Fruit fly (Drosophila melanogaster) whole organism, prepupa: ENCODE results near the gene C1GalTA.

ENCODE experiments used
- Blimp-1 ChIP-seq: fragments of 200-800 bp; sonication (Bioruptor generic); optimal IDR thresholded peaks from 3 replicates; lab custom pipeline; 2017; ENCODE audit warnings: missing biosample characterization, missing genetic modification characterization, mild to moderate bottlenecking, moderate library complexity, missing genetic modification reagents
- CG10631 ChIP-seq: fragments of 200-800 bp; sonication (Bioruptor generic); optimal IDR thresholded peaks from 2 replicates; lab custom pipeline; 2016; ENCODE audit warnings: missing biosample characterization, missing genetic modification characterization
- CG10669 ChIP-seq: fragments of 200-800 bp; sonication (Bioruptor generic); optimal IDR thresholded peaks from 3 replicates; lab custom pipeline; 2018; ENCODE audit warnings: missing biosample characterization, mild to moderate bottlenecking, missing genetic modification characterization, moderate library complexity
- CG11294 ChIP-seq: fragments of 200-800 bp; sonication (Bioruptor generic); IDR thresholded peaks from 2 replicates; pipeline ENCODE4 v1.3.6; 2022; ENCODE audit warnings: missing biosample characterization, missing genetic modification characterization
- CG11762 ChIP-seq: fragments of 200-800 bp; sonication (Bioruptor generic); optimal IDR thresholded peaks from 3 replicates; lab custom pipeline; 2016; ENCODE audit warnings: missing biosample characterization, missing genetic modification characterization; ENCODE audit not compliant: insufficient read depth
- CG11902 ChIP-seq: fragments of 200-800 bp; sonication (Bioruptor generic); optimal IDR thresholded peaks from 3 replicates; lab custom pipeline; 2016; ENCODE audit warnings: missing biosample characterization, missing genetic modification characterization
- CG15336 ChIP-seq: fragments of 200-800 bp; sonication (Bioruptor generic); IDR thresholded peaks from 2 replicates; pipeline ENCODE4 v1.3.6; 2022; ENCODE audit warnings: missing biosample characterization, missing genetic modification characterization
- CG1621 ChIP-seq: fragments of 200-800 bp; sonication (Bioruptor generic); optimal IDR thresholded peaks from 3 replicates; lab custom pipeline; 2018; ENCODE audit warnings: missing biosample characterization, mild to moderate bottlenecking, missing genetic modification characterization
- CG16779 ChIP-seq: fragments of 200-800 bp; sonication (Bioruptor generic); optimal IDR thresholded peaks from 3 replicates; lab custom pipeline; 2017; ENCODE audit warnings: missing biosample characterization, mild to moderate bottlenecking, missing genetic modification characterization
- CG3032 ChIP-seq: fragments of 200-800 bp; optimal IDR thresholded peaks from 2 replicates; lab custom pipeline; 2019; ENCODE audit warnings: missing biosample characterization, mild to moderate bottlenecking, missing genetic modification characterization, moderate library complexity
- CG31627 ChIP-seq: fragments of 200-800 bp; sonication (Bioruptor generic); optimal IDR thresholded peaks from 3 replicates; lab custom pipeline; 2016; ENCODE audit warnings: missing biosample characterization, missing genetic modification characterization
- CG32006 ChIP-seq: fragments of 200-800 bp; sonication (Bioruptor generic); optimal IDR thresholded peaks from 3 replicates; lab custom pipeline; 2017; ENCODE audit warnings: missing biosample characterization, mild to moderate bottlenecking, missing genetic modification characterization
- CG3919 ChIP-seq: fragments of 200-800 bp; sonication (Bioruptor generic); optimal IDR thresholded peaks from 3 replicates; lab custom pipeline; 2016; ENCODE audit warnings: missing biosample characterization, missing genetic modification characterization
- CG4318 ChIP-seq: fragments of 200-800 bp; sonication (Bioruptor generic); optimal IDR thresholded peaks from 3 replicates; lab custom pipeline; 2017; ENCODE audit warnings: missing biosample characterization, mild to moderate bottlenecking, missing genetic modification characterization
- CG6163 ChIP-seq: fragments of 200-800 bp; sonication (Bioruptor generic); IDR thresholded peaks from 3 replicates; pipeline ENCODE4 v1.3.6; 2022; ENCODE audit warnings: missing biosample characterization, missing genetic modification characterization
- CG6276 ChIP-seq: fragments of 200-800 bp; sonication (Bioruptor generic); optimal IDR thresholded peaks from 2 replicates; lab custom pipeline; 2017; ENCODE audit warnings: missing biosample characterization, mild to moderate bottlenecking, missing genetic modification characterization
- CG6808 ChIP-seq: fragments of 200-800 bp; sonication (Bioruptor generic); optimal IDR thresholded peaks from 3 replicates; lab custom pipeline; 2017; ENCODE audit warnings: missing biosample characterization, missing genetic modification characterization, mild to moderate bottlenecking, moderate library complexity, missing genetic modification reagents
- CG6854 ChIP-seq: fragments of 200-800 bp; sonication (Bioruptor generic); optimal IDR thresholded peaks from 2 replicates; lab custom pipeline; 2017; ENCODE audit warnings: missing biosample characterization, mild to moderate bottlenecking, missing genetic modification characterization
- CG8119 ChIP-seq: fragments of 200-800 bp; sonication (Bioruptor generic); IDR thresholded peaks from 3 replicates; pipeline ENCODE4 v1.3.6; 2022; ENCODE audit warnings: missing biosample characterization, missing genetic modification characterization
- CG8632 ChIP-seq: fragments of 200-800 bp; sonication (Bioruptor generic); optimal IDR thresholded peaks from 3 replicates; lab custom pipeline; 2016; ENCODE audit warnings: missing biosample characterization, missing genetic modification characterization
- Eip93F ChIP-seq: fragments of 200-800 bp; sonication (Bioruptor generic); optimal IDR thresholded peaks from 2 replicates; lab custom pipeline; 2016; ENCODE audit warnings: missing biosample characterization, mild to moderate bottlenecking, missing genetic modification characterization
- Ets21C ChIP-seq: fragments of 200-800 bp; sonication (Bioruptor generic); optimal IDR thresholded peaks from 3 replicates; lab custom pipeline; 2016; ENCODE audit warnings: missing biosample characterization, missing genetic modification characterization
- Ets96B ChIP-seq: fragments of 200-800 bp; optimal IDR thresholded peaks from 2 replicates; lab custom pipeline; 2019; ENCODE audit warnings: missing biosample characterization, mild to moderate bottlenecking, missing genetic modification characterization, moderate library complexity
- Gug ChIP-seq: fragments of 200-800 bp; sonication (Bioruptor generic); IDR thresholded peaks from 2 replicates; pipeline ENCODE4 v1.3.6; 2022; ENCODE audit warnings: missing biosample characterization, missing genetic modification characterization
- Hr39 ChIP-seq: fragments of 200-800 bp; sonication (Bioruptor generic); optimal IDR thresholded peaks from 2 replicates; lab custom pipeline; 2016; ENCODE audit warnings: missing biosample characterization, missing genetic modification characterization
- Hr4 ChIP-seq: fragments of 200-800 bp; sonication (Bioruptor generic); optimal IDR thresholded peaks from 3 replicates; lab custom pipeline; 2016; ENCODE audit warnings: missing biosample characterization, missing genetic modification characterization
- Met ChIP-seq: fragments of 200-800 bp; sonication (Bioruptor generic); optimal IDR thresholded peaks from 3 replicates; lab custom pipeline; 2016; ENCODE audit warnings: missing biosample characterization, missing genetic modification characterization
- OdsH ChIP-seq: fragments of 200-800 bp; sonication (Bioruptor generic); optimal IDR thresholded peaks from 3 replicates; lab custom pipeline; 2016; ENCODE audit warnings: missing biosample characterization, missing genetic modification characterization
- Smox ChIP-seq: fragments of 200-800 bp; sonication (Bioruptor generic); optimal IDR thresholded peaks from 3 replicates; lab custom pipeline; 2016; ENCODE audit warnings: missing biosample characterization, missing genetic modification characterization
- Sox102F ChIP-seq: fragments of 200-800 bp; sonication (Bioruptor generic); optimal IDR thresholded peaks from 2 replicates; lab custom pipeline; 2016; ENCODE audit warnings: missing biosample characterization, mild to moderate bottlenecking, missing genetic modification characterization
- Sox14 ChIP-seq: fragments of 200-800 bp; sonication (Bioruptor generic); optimal IDR thresholded peaks from 3 replicates; lab custom pipeline; 2016; ENCODE audit warnings: missing biosample characterization, missing genetic modification characterization
- Sox15 ChIP-seq: fragments of 200-800 bp; sonication (Bioruptor generic); optimal IDR thresholded peaks from 3 replicates; lab custom pipeline; 2016; ENCODE audit warnings: missing biosample characterization, missing genetic modification characterization
- achi ChIP-seq: fragments of 200-800 bp; sonication (Bioruptor generic); optimal IDR thresholded peaks from 3 replicates; lab custom pipeline; 2016; ENCODE audit warnings: missing biosample characterization, missing genetic modification characterization
- acj6 ChIP-seq: fragments of 200-800 bp; sonication (Bioruptor generic); optimal IDR thresholded peaks from 3 replicates; lab custom pipeline; 2016; ENCODE audit warnings: missing biosample characterization, missing genetic modification characterization
- cyc ChIP-seq: fragments of 200-800 bp; sonication (Bioruptor generic); optimal IDR thresholded peaks from 3 replicates; lab custom pipeline; 2016; ENCODE audit warnings: missing biosample characterization, missing genetic modification characterization
- eg ChIP-seq: fragments of 200-800 bp; sonication (Bioruptor generic); IDR thresholded peaks from 3 replicates; pipeline ENCODE4 v1.3.6; 2022; ENCODE audit warnings: missing biosample characterization, missing genetic modification characterization
- esn ChIP-seq: fragments of 200-800 bp; sonication (Bioruptor generic); optimal IDR thresholded peaks from 2 replicates; lab custom pipeline; 2016; ENCODE audit warnings: missing biosample characterization, mild to moderate bottlenecking, missing genetic modification characterization, moderate library complexity
- fd59A ChIP-seq: fragments of 200-800 bp; sonication (Bioruptor generic); optimal IDR thresholded peaks from 2 replicates; lab custom pipeline; 2017; ENCODE audit warnings: missing biosample characterization, mild to moderate bottlenecking, missing genetic modification characterization, missing genetic modification reagents
- fd85E ChIP-seq: fragments of 200-800 bp; sonication (Bioruptor generic); optimal IDR thresholded peaks from 3 replicates; lab custom pipeline; 2016; ENCODE audit warnings: missing biosample characterization, missing genetic modification characterization
- fkh ChIP-seq: fragments of 200-800 bp; sonication (Bioruptor generic); optimal IDR thresholded peaks from 3 replicates; lab custom pipeline; 2017; ENCODE audit warnings: missing biosample characterization, mild to moderate bottlenecking, missing genetic modification characterization, moderate library complexity
- net ChIP-seq: fragments of 200-800 bp; sonication (Bioruptor generic); optimal IDR thresholded peaks from 3 replicates; lab custom pipeline; 2016; ENCODE audit warnings: missing biosample characterization, missing genetic modification characterization
- pdm3 ChIP-seq: fragments of 200-800 bp; sonication (Bioruptor generic); optimal IDR thresholded peaks from 3 replicates; lab custom pipeline; 2016; ENCODE audit warnings: missing biosample characterization, missing genetic modification characterization
- salr ChIP-seq, 2 experiments: fragments of 200-800 bp; sonication (Bioruptor generic); optimal IDR thresholded peaks; 3 replicates each; lab custom pipeline; 2016 to 2018; ENCODE audit warnings: missing biosample characterization in 2 of 2, missing genetic modification characterization in 2 of 2, mild to moderate bottlenecking in 1 of 2
- ss ChIP-seq, 2 experiments: fragments of 200-800 bp; sonication (Bioruptor generic); optimal IDR thresholded peaks; 2 replicates in 1 of 2; 3 replicates in 1 of 2; lab custom pipeline; 2017 to 2018; ENCODE audit warnings: mild to moderate bottlenecking in 2 of 2, missing biosample characterization in 2 of 2, missing genetic modification characterization in 2 of 2, moderate library complexity in 1 of 2
- svp ChIP-seq: fragments of 200-800 bp; sonication (Bioruptor generic); peaks from one replicate; lab custom pipeline; 2016; ENCODE audit warnings: missing biosample characterization, missing genetic modification characterization
- topi ChIP-seq: fragments of 200-800 bp; sonication (Bioruptor generic); optimal IDR thresholded peaks from 3 replicates; lab custom pipeline; 2016; ENCODE audit warnings: missing biosample characterization, missing genetic modification characterization
- vri ChIP-seq: fragments of 200-800 bp; sonication (Bioruptor generic); optimal IDR thresholded peaks from 3 replicates; lab custom pipeline; 2016; ENCODE audit warnings: missing biosample characterization, mild to moderate bottlenecking, missing genetic modification characterization

The C1GalTA gene

dm6 chr2L:8959001-8959461 lies 8.0 kb upstream of the C1GalTA start, which contains the start of gene CG31886:
TSS of gene CG31886 (minus strand) at chr2L:8959051.
- TF ChIP-seq CG10669 (GFP tag; lab: Kevin White, UChicago) (peak; percentile 1), Eip93F (GFP tag; lab: Kevin White, UChicago) (no peak), CG4318 (GFP tag; lab: Kevin White, UChicago) (peak; percentile 17), fd85E (GFP tag; lab: Kevin White, UChicago) (no peak), CG11294 (GFP tag; lab: Robert Waterston, UW) (peak; percentile 44), Hr4 (GFP tag; lab: Kevin White, UChicago) (peak; percentile 15), CG11762 (no peak), CG8632 (no peak), Ets21C (no peak), CG16779 (peak; percentile 29), Gug (GFP tag; lab: Robert Waterston, UW) (no peak; the same call in 1 of the 2 replicates), CG3919 (GFP tag; lab: Kevin White, UChicago) (peak; percentile 20), Met (no peak), fkh (peak; percentile 56), CG10631 (peak; percentile 27), topi (GFP tag; lab: Kevin White, UChicago) (no peak), svp (GFP tag; lab: Kevin White, UChicago) (peak; percentile 24), CG32006 (GFP tag; lab: Kevin White, UChicago) (peak; percentile 75), CG8119 (GFP tag; lab: Robert Waterston, UW) (peak; percentile 84; the same call in 2 of the 3 replicates), Ets96B (tag; lab: Kevin White, UChicago) (no peak), CG6854 (GFP tag; lab: Kevin White, UChicago) (no peak), achi (peak; percentile 45), pdm3 (peak; percentile 25), acj6 (GFP tag; lab: Kevin White, UChicago) (peak; percentile 10), CG6276 (peak; percentile 73), salr (GFP tag; optimal IDR thresholded peaks at IDR 0.05; lab: Kevin White, UChicago) (peak in 1 of 2 experiments; percentile 11), OdsH (GFP tag; lab: Kevin White, UChicago) (peak; percentile 56), eg (GFP tag; lab: Robert Waterston, UW) (peak; percentile 82; the same call in 2 of the 3 replicates), Hr39 (GFP tag; lab: Kevin White, UChicago) (no peak)

dm6 chr2L:8958046-8958497 lies 7.1 kb upstream of the C1GalTA start:
- TF ChIP-seq CG6163 (GFP tag; lab: Robert Waterston, UW) (peak; percentile 98), fkh (peak; percentile 40), cyc (GFP tag; lab: Kevin White, UChicago) (peak; percentile 60), Ets96B (tag; lab: Kevin White, UChicago) (peak; percentile 95), Smox (peak; percentile 82), acj6 (GFP tag; lab: Kevin White, UChicago) (peak; percentile 82), CG6808 (peak; percentile 60), Hr39 (GFP tag; lab: Kevin White, UChicago) (peak; percentile 78), esn (no peak), fd59A (GFP tag; lab: Kevin White, UChicago) (peak; percentile 59), CG11902 (GFP tag; lab: Kevin White, UChicago) (peak; percentile 33), CG31627 (GFP tag; lab: Kevin White, UChicago) (peak; percentile 66), CG10631 (peak; percentile 95), CG32006 (GFP tag; lab: Kevin White, UChicago) (peak; percentile 90), Gug (GFP tag; lab: Robert Waterston, UW) (peak; percentile 96), ss (GFP tag; optimal IDR thresholded peaks at IDR 0.05; lab: Kevin White, UChicago) (peak in 1 of 2 experiments; percentile 33), OdsH (GFP tag; lab: Kevin White, UChicago) (peak; percentile 89), fd85E (GFP tag; lab: Kevin White, UChicago) (no peak), CG15336 (GFP tag; lab: Robert Waterston, UW) (peak; percentile 99), Sox15 (GFP tag; lab: Kevin White, UChicago) (peak; percentile 61), Sox102F (GFP tag; lab: Kevin White, UChicago) (peak; percentile 86), eg (GFP tag; lab: Robert Waterston, UW) (peak; percentile 98), CG3919 (GFP tag; lab: Kevin White, UChicago) (peak; percentile 83), CG1621 (tag; lab: Kevin White, UChicago) (no peak), Met (peak; percentile 91), salr (GFP tag; optimal IDR thresholded peaks at IDR 0.05; lab: Kevin White, UChicago) (peak; percentile 68 to 91), CG10669 (GFP tag; lab: Kevin White, UChicago) (peak; percentile 78), Blimp-1 (GFP tag; lab: Kevin White, UChicago) (no peak), Eip93F (GFP tag; lab: Kevin White, UChicago) (no peak), Sox14 (peak; percentile 96), pdm3 (peak; percentile 91), CG3032 (tag; lab: Kevin White, UChicago) (no peak), vri (GFP tag; lab: Kevin White, UChicago) (peak; percentile 25), Ets21C (peak; percentile 43), net (GFP tag; lab: Kevin White, UChicago) (peak; percentile 95), CG4318 (GFP tag; lab: Kevin White, UChicago) (peak; percentile 69)
